Worm (Caenorhabditis elegans): ENCODE data around the gene anmt-3.

Gene anmt-3

DNA sequence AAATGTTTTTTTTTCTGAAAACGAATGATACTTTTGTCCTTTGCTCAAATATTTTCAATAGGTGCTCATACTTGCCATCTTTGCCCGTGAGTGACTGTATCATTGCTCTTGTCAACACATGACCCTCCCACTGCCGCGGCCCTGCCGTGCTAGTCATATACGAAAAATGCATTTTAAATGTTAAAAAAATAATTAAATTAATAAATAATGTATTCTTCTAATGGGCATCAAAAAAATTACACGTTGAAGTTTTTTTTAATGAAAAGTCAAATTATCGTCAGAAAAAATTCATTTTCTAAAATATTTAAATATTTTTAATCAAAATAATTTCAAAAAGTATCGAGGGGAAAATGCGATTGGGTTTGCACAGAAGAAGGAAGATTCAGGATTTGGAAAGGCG is 35.6 kb downstream of the anmt-3 start, which contains the start of gene C50H2.7:
Gene C50H2.7 (plus strand): TSS at position 301 of the 400 bp plus-strand sequence.
- TF ChIP-seq nhr-25 (tag; optimal IDR thresholded peaks at IDR 0.05) (no peak), sem-4 (tag; optimal IDR thresholded peaks at IDR 0.05) (no peak), nhr-12 (tag; optimal IDR thresholded peaks at IDR 0.05) (no peak), ztf-1 (GFP tag; conservative IDR thresholded peaks at IDR 0.05) (no peak), sma-9 (GFP tag; optimal IDR thresholded peaks at IDR 0.05) (no peak), sma-9 (tag; optimal IDR thresholded peaks at IDR 0.05) (no peak), unc-55 (GFP tag; optimal IDR thresholded peaks at IDR 0.05) (no peak), zag-1 (tag; optimal IDR thresholded peaks at IDR 0.05) (no peak), mbf-1 (tag; optimal IDR thresholded peaks at IDR 0.05) (no peak), ZK546.5 (tag; optimal IDR thresholded peaks at IDR 0.05) (no peak), C34F6.9 (tag; optimal IDR thresholded peaks at IDR 0.05) (no peak), nhr-23 (tag; optimal IDR thresholded peaks at IDR 0.05) (no peak), lin-11 (tag; optimal IDR thresholded peaks at IDR 0.05) (no peak), ceh-16 (tag; optimal IDR thresholded peaks at IDR 0.05) (no peak), nhr-10 (tag; optimal IDR thresholded peaks at IDR 0.05) (no peak)

ce11 chrV:9921288-9921687 is 36.8 kb downstream of the anmt-3 start, which contains the start of gene ceh-75:
ceh-75 (plus strand) TSS chrV:9921337.
- TF ChIP-seq nhr-23 (tag; optimal IDR thresholded peaks at IDR 0.05) (no peak), mab-5 (tag; optimal IDR thresholded peaks at IDR 0.05) (no peak), egl-27 (tag; optimal IDR thresholded peaks at IDR 0.05) (no peak), C34F6.9 (tag; optimal IDR thresholded peaks at IDR 0.05) (no peak), aly-2 (tag; optimal IDR thresholded peaks at IDR 0.05) (no peak), ztf-11 (tag; optimal IDR thresholded peaks at IDR 0.05) (no peak), peb-1 (tag; optimal IDR thresholded peaks at IDR 0.05) (no peak), blmp-1 (tag; optimal IDR thresholded peaks at IDR 0.05; ENCODE audit: insufficient read depth) (no peak), nhr-25 (tag; optimal IDR thresholded peaks at IDR 0.05) (no peak), unc-62 (GFP tag; optimal IDR thresholded peaks at IDR 0.05) (no peak), nhr-129 (tag; optimal IDR thresholded peaks at IDR 0.05) (no peak), ztf-1 (GFP tag; conservative IDR thresholded peaks at IDR 0.05) (no peak)

- TF ChIP-seq unc-55 (GFP tag; optimal IDR thresholded peaks at IDR 0.05) (no peak), mbf-1 (tag; optimal IDR thresholded peaks at IDR 0.05) (no peak), aly-2 (tag; optimal IDR thresholded peaks at IDR 0.05) (no peak), Y55F3AM.14 (GFP tag; optimal IDR thresholded peaks at IDR 0.05) (no peak), ZK546.5 (tag; optimal IDR thresholded peaks at IDR 0.05) (no peak), nhr-10 (tag; optimal IDR thresholded peaks at IDR 0.05) (no peak), mab-5 (tag; optimal IDR thresholded peaks at IDR 0.05) (no peak), ama-1 (optimal IDR thresholded peaks at IDR 0.05) (no peak), lsy-2 (tag; optimal IDR thresholded peaks at IDR 0.05) (no peak), nhr-129 (tag; optimal IDR thresholded peaks at IDR 0.05) (no peak), mdl-1 (tag; optimal IDR thresholded peaks at IDR 0.05) (no peak), crh-2 (tag; optimal IDR thresholded peaks at IDR 0.05) (no peak), nhr-12 (tag; optimal IDR thresholded peaks at IDR 0.05) (no peak), F13H6.1 (tag; optimal IDR thresholded peaks at IDR 0.05) (no peak), lin-39 (tag; optimal IDR thresholded peaks at IDR 0.05) (no peak)
These were observed 39.7 kb downstream of the anmt-3 start, which contains the start of gene C50H2.5 for ce11 chrV:9918410-9918809. C50H2.5 (plus strand) TSS chrV:9918710.

ce11 chrV:9916665-9917064 is 41.5 kb downstream of the anmt-3 start, which contains the start of gene C50H2.4:
C50H2.4 (plus strand) TSS chrV:9916965.
- TF ChIP-seq lsy-2 (tag; optimal IDR thresholded peaks at IDR 0.05) (no peak), blmp-1 (tag; optimal IDR thresholded peaks at IDR 0.05; ENCODE audit: insufficient read depth) (no peak), nhr-237 (tag; optimal IDR thresholded peaks at IDR 0.05) (no peak), lin-11 (tag; optimal IDR thresholded peaks at IDR 0.05) (no peak), nhr-21 (tag; optimal IDR thresholded peaks at IDR 0.05) (no peak), nhr-12 (tag; optimal IDR thresholded peaks at IDR 0.05) (no peak), mab-5 (tag; optimal IDR thresholded peaks at IDR 0.05) (no peak), elt-3 (tag; optimal IDR thresholded peaks at IDR 0.05) (no peak), mdl-1 (tag; optimal IDR thresholded peaks at IDR 0.05) (no peak), nhr-10 (tag; optimal IDR thresholded peaks at IDR 0.05) (no peak)

- TF ChIP-seq elt-3 (tag; optimal IDR thresholded peaks at IDR 0.05): no peak
- TF ChIP-seq unc-55 (GFP tag; optimal IDR thresholded peaks at IDR 0.05): peak; percentile 73
These were observed 43.1 kb downstream of the anmt-3 start, which contains the start of gene mec-9 for ce11 chrV:9915021-9915420. mec-9 (minus strand) TSS chrV:9915121.

All from whole organism, L2 larva.